Fruit fly (Drosophila melanogaster) Kc167 (cell line): ENCODE measurements around the gene Cfp1.

Experiments used
- Myc ChIP-seq: fragments of >200 bp; optimal IDR thresholded peaks from 2 replicates; lab custom pipeline; 2017; ENCODE audit warnings: missing external identifiers
- Sin3A ChIP-seq: fragments of >200 bp; optimal IDR thresholded peaks from 2 replicates; lab custom pipeline; 2018; ENCODE audit warnings: missing external identifiers
- h ChIP-seq: fragments of >200 bp; optimal IDR thresholded peaks from 3 replicates; lab custom pipeline; 2018; ENCODE audit warnings: missing external identifiers
- insv ChIP-seq: fragments of >200 bp; optimal IDR thresholded peaks from 3 replicates; lab custom pipeline; 2018; ENCODE audit warnings: missing external identifiers
- psq ChIP-seq: fragments of >200 bp; optimal IDR thresholded peaks from 2 replicates; lab custom pipeline; 2017; ENCODE audit warnings: missing external identifiers
- ttk ChIP-seq: sonication (Bioruptor generic); optimal IDR thresholded peaks from 2 replicates; lab custom pipeline; 2017; ENCODE audit warnings: missing external identifiers

Gene Cfp1

dm6 chrX:9272830-9273507 lies at the start of gene Cfp1, which contains the start of gene Aladin:
Cfp1 (minus strand) TSS chrX:9272960.
Aladin (plus strand) TSS chrX:9273413.
- TF ChIP-seq psq (lab: Kevin White, UChicago) (no peak), ttk (lab: Kevin White, UChicago) (no peak), Myc (lab: Kevin White, UChicago) (no peak), h (lab: Kevin White, UChicago) (no peak), Sin3A (lab: Kevin White, UChicago) (no peak), insv (lab: Kevin White, UChicago) (no peak)

dm6 chrX:9319140-9319539 lies 46.4 kb upstream of the Cfp1 start, which contains the start of the genes c12.1 and c12.2:
c12.1 (minus strand) TSS chrX:9319223.
c12.2 (plus strand) TSS chrX:9319359.
- TF ChIP-seq psq (lab: Kevin White, UChicago) = no peak
- TF ChIP-seq Myc (lab: Kevin White, UChicago) = no peak
- TF ChIP-seq ttk (lab: Kevin White, UChicago) = no peak
- TF ChIP-seq insv (lab: Kevin White, UChicago) = no peak
- no peak for TF ChIP-seq h (lab: Kevin White, UChicago)
- TF ChIP-seq Sin3A (lab: Kevin White, UChicago) = no peak

- TF ChIP-seq ttk (lab: Kevin White, UChicago) = no peak
Observed at dm6 chrX:9317100-9317499, 44.3 kb upstream of the Cfp1 start.

dm6 chrX:9309959-9310658 lies 37.3 kb upstream of the Cfp1 start:
- TF ChIP-seq insv (lab: Kevin White, UChicago) = no peak
- no peak for TF ChIP-seq ttk (lab: Kevin White, UChicago)
- no peak for TF ChIP-seq h (lab: Kevin White, UChicago)
- no peak for TF ChIP-seq Myc (lab: Kevin White, UChicago)

dm6 chrX:9305735-9306134 lies 33.0 kb upstream of the Cfp1 start:
- TF ChIP-seq h (lab: Kevin White, UChicago) (no peak), insv (lab: Kevin White, UChicago) (no peak), Sin3A (lab: Kevin White, UChicago) (no peak), Myc (lab: Kevin White, UChicago) (no peak), psq (lab: Kevin White, UChicago) (no peak), ttk (lab: Kevin White, UChicago) (no peak)

- TF ChIP-seq h (lab: Kevin White, UChicago) (no peak), insv (lab: Kevin White, UChicago) (no peak), psq (lab: Kevin White, UChicago) (no peak), Myc (lab: Kevin White, UChicago) (no peak), Sin3A (lab: Kevin White, UChicago) (no peak)
Observed at dm6 chrX:9297661-9298433, 25.1 kb upstream of the Cfp1 start.

dm6 chrX:9296518-9296917 lies 23.8 kb upstream of the Cfp1 start:
- TF ChIP-seq Sin3A (lab: Kevin White, UChicago) = no peak
- no peak for TF ChIP-seq h (lab: Kevin White, UChicago)
- TF ChIP-seq insv (lab: Kevin White, UChicago) = no peak
- no peak for TF ChIP-seq ttk (lab: Kevin White, UChicago)

dm6 chrX:9295518-9295917 lies 22.8 kb upstream of the Cfp1 start:
- TF ChIP-seq psq (lab: Kevin White, UChicago) (no peak), ttk (lab: Kevin White, UChicago) (no peak), Myc (lab: Kevin White, UChicago) (no peak), Sin3A (lab: Kevin White, UChicago) (no peak), h (lab: Kevin White, UChicago) (no peak), insv (lab: Kevin White, UChicago) (no peak)

dm6 chrX:9291270-9291669 lies 18.5 kb upstream of the Cfp1 start:
- TF ChIP-seq psq (lab: Kevin White, UChicago) = no peak
- no peak for TF ChIP-seq insv (lab: Kevin White, UChicago)
- no peak for TF ChIP-seq Myc (lab: Kevin White, UChicago)
- no peak for TF ChIP-seq h (lab: Kevin White, UChicago)
- TF ChIP-seq ttk (lab: Kevin White, UChicago) = no peak
- no peak for TF ChIP-seq Sin3A (lab: Kevin White, UChicago)

- TF ChIP-seq h (lab: Kevin White, UChicago) = no peak
- TF ChIP-seq Myc (lab: Kevin White, UChicago) = no peak
- TF ChIP-seq Sin3A (lab: Kevin White, UChicago) = no peak
- TF ChIP-seq ttk (lab: Kevin White, UChicago) = no peak
- TF ChIP-seq insv (lab: Kevin White, UChicago) = no peak
- TF ChIP-seq psq (lab: Kevin White, UChicago) = no peak
Observed at dm6 chrX:9286386-9286785, 13.6 kb upstream of the Cfp1 start.
